Worm (Caenorhabditis elegans): ENCODE data around the gene srg-22.

ce11 chrII:3105765-3106164 lies 12.5 kb upstream of the srg-22 start, which contains the start of gene clec-122:
- TF ChIP-seq lin-1 (GFP tag; IDR thresholded peaks at IDR 0.05), result no peak
- no peak for TF ChIP-seq snpc-4 (tag; optimal IDR thresholded peaks at IDR 0.05)
- no peak for TF ChIP-seq lin-15B (tag; optimal IDR thresholded peaks at IDR 0.05)
- TF ChIP-seq nhr-11 (tag; optimal IDR thresholded peaks at IDR 0.05), result no peak
- no peak for TF ChIP-seq lin-39 (tag; optimal IDR thresholded peaks at IDR 0.05)
- TF ChIP-seq pqm-1 (tag; optimal IDR thresholded peaks at IDR 0.05), result no peak
- TF ChIP-seq lir-3 (tag; optimal IDR thresholded peaks at IDR 0.05), result no peak
- TF ChIP-seq mep-1 (tag; optimal IDR thresholded peaks at IDR 0.05), result no peak
